Worm (Caenorhabditis elegans): ENCODE data around the gene K08D8.6.

K08D8.6 gene

ce11 chrIV:12903687-12904086 is 13.4 kb upstream of the K08D8.6 start:
- TF ChIP-seq mep-1 (tag; optimal IDR thresholded peaks at IDR 0.05) (no peak), egl-43 (GFP tag; IDR thresholded peaks at IDR 0.05) (no peak), spr-3 (GFP tag; optimal IDR thresholded peaks at IDR 0.05) (no peak), vab-7 (GFP tag; IDR thresholded peaks at IDR 0.05) (no peak), daf-16 (GFP tag; optimal IDR thresholded peaks at IDR 0.05) (no peak), daf-16 (tag; optimal IDR thresholded peaks at IDR 0.05) (peak; percentile 25), ceh-28 (tag; optimal IDR thresholded peaks at IDR 0.05) (no peak), lin-39 (tag; optimal IDR thresholded peaks at IDR 0.05) (no peak), egl-27 (tag; optimal IDR thresholded peaks at IDR 0.05) (no peak), dmd-6 (GFP tag; IDR thresholded peaks at IDR 0.05) (peak; percentile 12; the same call in 1 of the 2 replicates), sdz-12 (GFP tag; optimal IDR thresholded peaks at IDR 0.05) (no peak), nhr-76 (tag; optimal IDR thresholded peaks at IDR 0.05) (no peak), pqm-1 (tag; optimal IDR thresholded peaks at IDR 0.05) (peak; percentile 71), nhr-28 (tag; optimal IDR thresholded peaks at IDR 0.05) (peak; percentile 38), mdt-29 (GFP tag; IDR thresholded peaks at IDR 0.05) (no peak), dve-1 (tag; optimal IDR thresholded peaks at IDR 0.05; ENCODE audit: insufficient read depth) (peak; percentile 44), nhr-77 (tag; optimal IDR thresholded peaks at IDR 0.05) (no peak), madf-9 (GFP tag; conservative IDR thresholded peaks at IDR 0.05) (no peak), ZK337.2 (GFP tag; IDR thresholded peaks at IDR 0.05) (no peak)

- TF ChIP-seq pqm-1 (tag; optimal IDR thresholded peaks at IDR 0.05) (peak; percentile 10), zip-2 (tag; optimal IDR thresholded peaks at IDR 0.05) (no peak), dmd-6 (GFP tag; IDR thresholded peaks at IDR 0.05) (peak; percentile 35; the same call in 1 of the 2 replicates), rbr-2 (tag; optimal IDR thresholded peaks at IDR 0.05) (no peak)
Measured at ce11 chrIV:12902430-12903110, 12.3 kb upstream of the K08D8.6 start, which contains the start of gene K08D8.2. K08D8.2 (plus strand) TSS chrIV:12903060.

- TF ChIP-seq nhr-102 (tag; optimal IDR thresholded peaks at IDR 0.05) (no peak), hmg-1.1 (GFP tag; IDR thresholded peaks at IDR 0.05) (no peak), tra-1 (GFP tag; IDR thresholded peaks at IDR 0.05) (no peak), nhr-28 (tag; optimal IDR thresholded peaks at IDR 0.05) (peak; percentile 67), nhr-237 (tag; optimal IDR thresholded peaks at IDR 0.05) (no peak), set-16 (GFP tag; IDR thresholded peaks at IDR 0.05) (no peak), hlh-11 (tag; optimal IDR thresholded peaks at IDR 0.05) (peak; percentile 20), sdz-12 (GFP tag; optimal IDR thresholded peaks at IDR 0.05) (no peak), daf-12 (tag; optimal IDR thresholded peaks at IDR 0.05) (no peak), php-3 (GFP tag; IDR thresholded peaks at IDR 0.05) (no peak), nhr-77 (tag; optimal IDR thresholded peaks at IDR 0.05) (peak; percentile 33), Y48G9A.11 (GFP tag; IDR thresholded peaks at IDR 0.05) (no peak), daf-16 (GFP tag; optimal IDR thresholded peaks at IDR 0.05) (no peak), daf-16 (tag; optimal IDR thresholded peaks at IDR 0.05) (peak; percentile 30), skn-1 (tag; optimal IDR thresholded peaks at IDR 0.05) (no peak), lir-3 (tag; optimal IDR thresholded peaks at IDR 0.05) (no peak), F44E2.7 (GFP tag; IDR thresholded peaks at IDR 0.05) (no peak), unc-39 (tag; optimal IDR thresholded peaks at IDR 0.05) (no peak), nhr-42 (GFP tag; IDR thresholded peaks at IDR 0.05) (no peak), D1046.2 (GFP tag; IDR thresholded peaks at IDR 0.05) (no peak), hlh-30 (tag; optimal IDR thresholded peaks at IDR 0.05; ENCODE audit: insufficient read depth) (peak; percentile 19), ctbp-1 (GFP tag; IDR thresholded peaks at IDR 0.05) (no peak), dve-1 (tag; optimal IDR thresholded peaks at IDR 0.05; ENCODE audit: insufficient read depth) (peak; percentile 3), nhr-111 (GFP tag; optimal IDR thresholded peaks at IDR 0.05) (no peak), jun-1 (tag; optimal IDR thresholded peaks at IDR 0.05) (no peak), duxl-1 (tag; optimal IDR thresholded peaks at IDR 0.05; ENCODE audit: poor library complexity) (no peak), pqm-1 (tag; optimal IDR thresholded peaks at IDR 0.05) (peak; percentile 18), nhr-25 (tag; optimal IDR thresholded peaks at IDR 0.05; ENCODE audit: borderline replicate concordance, insufficient read depth) (no peak), Y5F2A.4 (GFP tag; optimal IDR thresholded peaks at IDR 0.05) (no peak), dmd-6 (GFP tag; IDR thresholded peaks at IDR 0.05) (peak; percentile 81), mdl-1 (tag; optimal IDR thresholded peaks at IDR 0.05) (peak in 1 of 2 experiments; percentile 16), lsy-2 (tag; optimal IDR thresholded peaks at IDR 0.05) (no peak), nhr-6 (tag; optimal IDR thresholded peaks at IDR 0.05) (no peak)
Measured at ce11 chrIV:12901602-12902001, 11.3 kb upstream of the K08D8.6 start.
